Fruit fly (Drosophila melanogaster): Measurements from ENCODE around the gene CG4686.

The CG4686 gene

DNA sequence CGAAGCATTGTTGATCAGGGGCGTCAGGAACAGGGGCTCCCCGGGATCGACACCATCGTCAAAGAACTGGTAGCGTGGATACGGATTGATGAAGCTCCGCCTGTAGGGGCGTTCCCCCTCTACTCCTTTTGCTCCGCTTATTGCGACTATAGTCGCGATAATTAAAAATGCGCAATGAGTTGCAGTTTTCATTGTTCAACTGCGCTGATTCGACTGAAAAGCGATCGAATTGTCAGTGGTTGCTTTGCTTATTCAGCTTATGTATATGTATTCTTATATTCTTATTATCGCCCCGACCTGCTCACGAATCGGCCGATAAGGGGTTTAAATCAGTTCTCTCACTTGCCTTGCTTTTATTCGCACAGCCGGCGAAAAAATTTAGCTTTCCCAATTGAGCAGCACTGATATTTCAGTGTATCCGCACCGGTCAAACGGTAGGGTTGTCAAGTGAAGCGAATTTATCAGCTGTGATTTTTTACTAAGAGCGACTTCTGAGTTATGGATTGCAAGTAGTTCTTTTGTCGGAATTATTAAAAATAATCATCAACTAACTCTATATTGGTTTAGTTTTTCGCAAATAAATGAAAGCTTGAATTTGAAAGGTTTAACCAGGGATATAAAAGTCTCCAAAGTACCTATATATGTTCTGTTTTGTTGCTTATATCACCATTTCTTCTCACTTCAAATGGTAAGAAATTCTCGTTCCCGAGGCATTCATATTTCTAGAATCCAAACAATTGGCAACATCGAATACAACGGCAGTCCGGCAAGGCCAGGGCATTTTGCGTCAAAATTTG, at the start of gene CG4686, which contains the start of gene CG4572 (continued):
- TF ChIP-seq D (optimal IDR thresholded peaks at IDR 0.05): no peak
- peak; percentile 54 for TF ChIP-seq D (GFP tag; optimal IDR thresholded peaks at IDR 0.05)
- no peak for TF ChIP-seq CG12299 (tag; optimal IDR thresholded peaks at IDR 0.05)
- no peak for TF ChIP-seq pfk (GFP tag; optimal IDR thresholded peaks at IDR 0.05)
- TF ChIP-seq CG14441 (GFP tag; IDR thresholded peaks at IDR 0.05): peak; percentile 76
- peak; percentile 54; the same call in 1 of the 3 replicates for TF ChIP-seq ken (GFP tag; IDR thresholded peaks at IDR 0.05)
- peak; percentile 47 for TF ChIP-seq Hey (tag; optimal IDR thresholded peaks at IDR 0.05)
- TF ChIP-seq insv (GFP tag; optimal IDR thresholded peaks at IDR 0.05): peak in 1 of 2 experiments; percentile 54
- TF ChIP-seq rib (GFP tag; IDR thresholded peaks at IDR 0.05): peak; percentile 92
- 0 out of 2 replicates have a peak, but pooled peaks have one; percentile 46 for TF ChIP-seq tna (GFP tag; IDR thresholded peaks at IDR 0.05; ENCODE audit: partially characterized antibody)
- peak; percentile 28 for TF ChIP-seq Dp (GFP tag; optimal IDR thresholded peaks at IDR 0.05)
- TF ChIP-seq Adf1 (GFP tag; IDR thresholded peaks at IDR 0.05): peak; percentile 51; the same call in 1 of the 2 replicates
- TF ChIP-seq CG1603 (tag; optimal IDR thresholded peaks at IDR 0.05): no peak
- TF ChIP-seq CG13424 (tag; optimal IDR thresholded peaks at IDR 0.05): peak; percentile 81
- no peak for TF ChIP-seq Kr (GFP tag; optimal IDR thresholded peaks at IDR 0.05)
- TF ChIP-seq CG18764 (GFP tag; optimal IDR thresholded peaks at IDR 0.05): peak; percentile 71
- peak; percentile 35; the same call in 1 of the 2 replicates for TF ChIP-seq esg (GFP tag; conservative IDR thresholded peaks at IDR 0.05)
- no peak for TF ChIP-seq abd-A (tag; optimal IDR thresholded peaks at IDR 0.05)
- peak; percentile 68; the same call in 1 of the 2 replicates for TF ChIP-seq CG11247 (GFP tag; IDR thresholded peaks at IDR 0.05)
- TF ChIP-seq trem (tag; optimal IDR thresholded peaks at IDR 0.05): peak; percentile 81
- TF ChIP-seq CG17385 (GFP tag; optimal IDR thresholded peaks at IDR 0.05): peak; percentile 58
- TF ChIP-seq CrebB (tag; optimal IDR thresholded peaks at IDR 0.05): peak; percentile 40
- TF ChIP-seq CG8388 (GFP tag; optimal IDR thresholded peaks at IDR 0.05): peak; percentile 62
- peak; percentile 87 for TF ChIP-seq gro (GFP tag; optimal IDR thresholded peaks at IDR 0.05)
- TF ChIP-seq crc (GFP tag; optimal IDR thresholded peaks at IDR 0.05): peak; percentile 60
- peak; percentile 38 for TF ChIP-seq CG4707 (GFP tag; optimal IDR thresholded peaks at IDR 0.05)
- peak; percentile 84 for TF ChIP-seq Dip3 (GFP tag; optimal IDR thresholded peaks at IDR 0.05)
- TF ChIP-seq toy (GFP tag; IDR thresholded peaks at IDR 0.05): 0 out of 2 replicates have a peak, but pooled peaks have one; percentile 5
- no peak for TF ChIP-seq hb (GFP tag; IDR thresholded peaks at IDR 0.05; ENCODE audit: partially characterized antibody)
- peak; percentile 61 for TF ChIP-seq Mad (GFP tag; optimal IDR thresholded peaks at IDR 0.05)
- peak; percentile 72 for TF ChIP-seq shn (GFP tag; optimal IDR thresholded peaks at IDR 0.05)
- no peak for TF ChIP-seq CG6254 (GFP tag; optimal IDR thresholded peaks at IDR 0.05)
- peak; percentile 74 for TF ChIP-seq vfl (GFP tag; optimal IDR thresholded peaks at IDR 0.05)
- TF ChIP-seq CG11456 (GFP tag; IDR thresholded peaks at IDR 0.05): peak; percentile 84
- TF ChIP-seq BEAF-32 (GFP tag; optimal IDR thresholded peaks at IDR 0.05): peak; percentile 45
- TF ChIP-seq Ptx1 (GFP tag; IDR thresholded peaks at IDR 0.05): peak; percentile 91
- TF ChIP-seq pita (GFP tag; optimal IDR thresholded peaks at IDR 0.05): no peak
- TF ChIP-seq odd (GFP tag; optimal IDR thresholded peaks at IDR 0.05): peak; percentile 48
- TF ChIP-seq dpn (GFP tag; optimal IDR thresholded peaks at IDR 0.05): peak; percentile 78 to 80
- no peak for TF ChIP-seq mirr (GFP tag; optimal IDR thresholded peaks at IDR 0.05)
- no peak for TF ChIP-seq CG8359 (GFP tag; optimal IDR thresholded peaks at IDR 0.05; ENCODE audit: borderline replicate concordance)
- peak; percentile 83 for TF ChIP-seq CG7357 (GFP tag; IDR thresholded peaks at IDR 0.05)
- TF ChIP-seq HHEX (GFP tag; optimal IDR thresholded peaks at IDR 0.05): peak; percentile 68
- TF ChIP-seq CG1792 (GFP tag; optimal IDR thresholded peaks at IDR 0.05): peak; percentile 36
- no peak for TF ChIP-seq Blimp-1 (GFP tag; optimal IDR thresholded peaks at IDR 0.05)
- peak; percentile 35 for TF ChIP-seq pros (GFP tag; optimal IDR thresholded peaks at IDR 0.05)
- TF ChIP-seq onecut (GFP tag; IDR thresholded peaks at IDR 0.05): no peak
- TF ChIP-seq ase (GFP tag; IDR thresholded peaks at IDR 0.05): peak; percentile 65
- no peak for TF ChIP-seq usp (GFP tag; optimal IDR thresholded peaks at IDR 0.05)

All from whole organism, embryonic.